Worm (Caenorhabditis elegans): ENCODE data around the gene ZC513.2.

- TF ChIP-seq nfya-1 (tag; optimal IDR thresholded peaks at IDR 0.05; ENCODE audit: insufficient read depth), result no peak
- TF ChIP-seq egl-27 (tag; optimal IDR thresholded peaks at IDR 0.05), result no peak
- TF ChIP-seq pqm-1 (tag; optimal IDR thresholded peaks at IDR 0.05), result no peak
- TF ChIP-seq skn-1 (tag; optimal IDR thresholded peaks at IDR 0.05), result no peak
- TF ChIP-seq ceh-9 (tag; optimal IDR thresholded peaks at IDR 0.05), result no peak
- TF ChIP-seq ceh-82 (tag; optimal IDR thresholded peaks at IDR 0.05), result no peak
- no peak for TF ChIP-seq nhr-28 (tag; optimal IDR thresholded peaks at IDR 0.05)
- no peak for TF ChIP-seq aly-2 (tag; optimal IDR thresholded peaks at IDR 0.05)
- no peak for TF ChIP-seq unc-39 (tag; optimal IDR thresholded peaks at IDR 0.05)
- no peak for TF ChIP-seq tbx-2 (tag; optimal IDR thresholded peaks at IDR 0.05)
- TF ChIP-seq ama-1 (optimal IDR thresholded peaks at IDR 0.05), result no peak
- no peak for TF ChIP-seq unc-62 (GFP tag; optimal IDR thresholded peaks at IDR 0.05)
- TF ChIP-seq R02D3.7 (tag; optimal IDR thresholded peaks at IDR 0.05), result no peak
- TF ChIP-seq nhr-77 (tag; optimal IDR thresholded peaks at IDR 0.05), result no peak
These were observed at the start of gene ZC513.2 for ce11 chrV:8054130-8054529.
